Fruit fly (Drosophila melanogaster): ENCODE measurements around the gene Obp83b.
A peak's percentile ranks its signal among the peaks of the same experiment; 100 is the strongest.

Gene Obp83b

DNA sequence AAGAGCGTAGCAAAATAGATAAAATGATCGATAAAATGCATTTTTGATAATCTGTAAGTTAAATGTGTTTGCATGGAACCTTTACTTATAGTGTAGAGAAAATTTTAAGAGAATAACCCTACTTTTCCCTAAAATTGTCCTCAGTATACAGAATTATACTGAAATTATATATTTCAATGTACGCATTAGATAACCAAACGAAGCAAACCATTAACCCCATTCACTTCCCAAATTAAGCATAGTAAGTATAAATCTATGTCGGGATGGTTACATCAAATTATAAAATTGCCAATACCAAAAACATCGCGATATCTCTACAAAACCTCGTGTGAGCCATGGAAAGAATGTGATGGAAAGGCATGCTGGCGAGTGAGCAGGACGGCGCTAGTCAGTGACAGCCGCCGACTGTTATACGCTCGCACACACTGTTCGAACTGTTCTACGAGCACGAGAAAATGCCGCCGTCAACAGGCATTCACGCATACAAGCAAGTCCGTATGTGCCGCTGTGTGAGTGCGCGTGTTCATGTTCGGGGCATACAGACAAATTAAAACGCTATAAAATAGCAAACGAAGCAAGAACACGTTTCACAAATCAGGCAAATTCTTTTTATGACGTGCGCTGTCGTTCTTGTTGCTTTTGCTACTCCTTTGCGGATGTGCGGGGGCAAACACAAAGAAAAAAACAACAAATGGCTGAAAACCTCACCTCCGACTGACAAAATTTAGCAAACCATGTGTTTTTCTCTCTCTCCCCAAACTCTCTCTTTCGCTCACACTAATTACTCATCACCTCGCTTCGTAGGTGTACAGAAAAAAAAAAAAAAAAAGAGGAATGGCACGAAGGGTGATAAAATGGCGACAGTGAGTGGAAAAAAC is 30.7 kb upstream of the Obp83b start (continued):
- TF ChIP-seq nom (GFP tag; optimal IDR thresholded peaks at IDR 0.05) (peak; percentile 42), kni (GFP tag; optimal IDR thresholded peaks at IDR 0.05) (no peak), HLH4C (GFP tag; IDR thresholded peaks at IDR 0.05; ENCODE audit: partially characterized antibody) (no peak), sob (GFP tag; IDR thresholded peaks at IDR 0.05) (peak; percentile 51; the same call in 1 of the 2 replicates), CG16863 (GFP tag; optimal IDR thresholded peaks at IDR 0.05) (no peak), exex (tag; optimal IDR thresholded peaks at IDR 0.05) (peak; percentile 57), hb (GFP tag; IDR thresholded peaks at IDR 0.05; ENCODE audit: partially characterized antibody) (no peak), CG5953 (GFP tag; IDR thresholded peaks at IDR 0.05) (no peak), Oli (tag; optimal IDR thresholded peaks at IDR 0.05) (no peak), CG9727 (GFP tag; optimal IDR thresholded peaks at IDR 0.05) (no peak), CG10543 (GFP tag; optimal IDR thresholded peaks at IDR 0.05) (peak; percentile 83), psq (GFP tag; optimal IDR thresholded peaks at IDR 0.05) (peak; percentile 43), crol (GFP tag; IDR thresholded peaks at IDR 0.05) (no peak), Atf6 (GFP tag; IDR thresholded peaks at IDR 0.05) (no peak), CG2116 (GFP tag; optimal IDR thresholded peaks at IDR 0.05) (no peak), CG6765 (GFP tag; optimal IDR thresholded peaks at IDR 0.05) (no peak), CG34224 (GFP tag; IDR thresholded peaks at IDR 0.05; ENCODE audit: partially characterized antibody) (peak; percentile 49; the same call in 2 of the 3 replicates), CG15269 (tag; optimal IDR thresholded peaks at IDR 0.05) (no peak), BtbVII (GFP tag; optimal IDR thresholded peaks at IDR 0.05) (no peak), pan (optimal IDR thresholded peaks at IDR 0.05) (no peak), pan (GFP tag; optimal IDR thresholded peaks at IDR 0.05 in 1 of 2, IDR thresholded peaks at IDR 0.05 in 1 of 2) (no peak), CG10274 (GFP tag; optimal IDR thresholded peaks at IDR 0.05) (no peak), CkIIα-i1 (GFP tag; IDR thresholded peaks at IDR 0.05) (no peak), z (GFP tag; IDR thresholded peaks at IDR 0.05) (0 out of 3 replicates have a peak, but pooled peaks have one; percentile 9), Hsf (GFP tag; optimal IDR thresholded peaks at IDR 0.05) (peak; percentile 8), Rfx (GFP tag; IDR thresholded peaks at IDR 0.05) (peak; percentile 37; the same call in 1 of the 2 replicates), shn (GFP tag; optimal IDR thresholded peaks at IDR 0.05) (no peak), nerfin-1 (tag; optimal IDR thresholded peaks at IDR 0.05) (peak; percentile 78), Atf-2 (GFP tag; optimal IDR thresholded peaks at IDR 0.05) (no peak), Nf-YC (tag; optimal IDR thresholded peaks at IDR 0.05) (peak; percentile 40), Dbx (GFP tag; IDR thresholded peaks at IDR 0.05) (0 out of 3 replicates have a peak, but pooled peaks have one; percentile 40), Rx (GFP tag; IDR thresholded peaks at IDR 0.05) (no peak), CG13624 (GFP tag; optimal IDR thresholded peaks at IDR 0.05) (no peak), CG10209 (GFP tag; optimal IDR thresholded peaks at IDR 0.05) (no peak), CG17829 (tag; optimal IDR thresholded peaks at IDR 0.05) (no peak), bbx (GFP tag; IDR thresholded peaks at IDR 0.05; ENCODE audit: partially characterized antibody) (peak; percentile 40; the same call in 1 of the 2 replicates), bsh (GFP tag; optimal IDR thresholded peaks at IDR 0.05) (no peak), CG13123 (GFP tag; optimal IDR thresholded peaks at IDR 0.05) (no peak), dmrt11E (tag; optimal IDR thresholded peaks at IDR 0.05) (no peak), D (optimal IDR thresholded peaks at IDR 0.05) (no peak), D (GFP tag; optimal IDR thresholded peaks at IDR 0.05) (no peak), CG34422 (GFP tag; IDR thresholded peaks at IDR 0.05) (peak; percentile 58; the same call in 1 of the 3 replicates), Spps (tag; optimal IDR thresholded peaks at IDR 0.05) (no peak), CG16815 (GFP tag; optimal IDR thresholded peaks at IDR 0.05) (no peak), CG12236 (GFP tag; optimal IDR thresholded peaks at IDR 0.05) (no peak), BEAF-32 (GFP tag; optimal IDR thresholded peaks at IDR 0.05) (peak; percentile 49), CG7786 (GFP tag; optimal IDR thresholded peaks at IDR 0.05) (peak; percentile 21), CG11093 (GFP tag; IDR thresholded peaks at IDR 0.05) (no peak), slbo (GFP tag; IDR thresholded peaks at IDR 0.05) (peak; percentile 26; the same call in 1 of the 2 replicates)

Data from whole organism, embryonic.